Worm (Caenorhabditis elegans): ENCODE results near the gene F46H5.4.

DNA sequence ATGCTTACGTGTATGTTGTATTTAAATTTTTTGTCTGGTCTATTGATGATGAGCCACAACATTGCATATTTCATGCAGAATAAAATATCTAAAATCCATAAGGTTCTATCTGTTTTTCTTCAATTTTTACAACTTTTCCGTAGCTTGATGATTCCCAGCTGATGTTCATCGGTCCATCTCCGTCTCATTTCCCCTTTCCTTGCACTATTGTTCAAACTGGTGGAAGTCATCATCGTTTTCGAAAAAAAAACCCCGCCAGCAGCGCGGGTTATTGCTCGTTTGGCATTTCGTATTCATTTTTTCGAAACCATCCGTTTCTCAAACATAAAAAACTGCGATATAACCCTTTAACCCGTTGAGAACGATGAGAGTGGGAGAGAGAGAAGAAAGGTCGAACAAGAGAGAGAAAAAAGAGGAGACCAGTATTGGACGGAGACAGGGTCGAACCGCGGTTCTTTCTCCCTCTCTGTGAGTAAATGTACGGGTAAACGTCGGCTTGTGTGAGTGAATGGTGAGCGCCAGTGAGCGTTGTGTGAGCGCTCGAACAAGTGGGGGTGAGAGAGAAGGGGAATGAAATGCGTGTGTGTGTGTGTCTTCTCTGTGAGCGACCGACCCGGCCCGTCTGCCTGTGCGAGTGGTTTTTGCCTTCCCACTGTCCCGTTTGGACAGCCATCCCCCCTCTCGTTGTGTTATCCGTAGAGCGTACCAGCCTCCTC, 10.3 kb upstream of the F46H5.4 start:
- TF ChIP-seq ceh-16 (tag; optimal IDR thresholded peaks at IDR 0.05) (no peak), elt-1 (tag; optimal IDR thresholded peaks at IDR 0.05) (peak; percentile 26), unc-62 (GFP tag; optimal IDR thresholded peaks at IDR 0.05) (peak; percentile 4), nhr-28 (tag; optimal IDR thresholded peaks at IDR 0.05) (no peak)
